Worm (Caenorhabditis elegans) whole organism, young adult: ENCODE data around the gene D1069.3.

Source experiments
- F22D6.2 ChIP-seq: sonication (generic microtip); optimal IDR thresholded peaks from 2 replicates; lab custom pipeline; 2016; ENCODE audit warnings: mild to moderate bottlenecking, missing genetic modification characterization, missing compliant biosample characterization
- F57A8.1 ChIP-seq: fragments of 200-800 bp; sonication (Bioruptor generic); optimal IDR thresholded peaks from 2 replicates; lab custom pipeline; 2018; ENCODE audit warnings: mild to moderate bottlenecking, missing genetic modification characterization, moderate library complexity, missing compliant biosample characterization
- ama-1 ChIP-seq, 3 experiments: fragments of 150-350 bp in 1 of 3; sonication (generic microtip) in 2 of 3; optimal IDR thresholded peaks; 2 replicates each; lab custom pipeline; 2014 to 2018; ENCODE audit warnings: missing biosample characterization in 2 of 3, missing genetic modification characterization in 2 of 3, missing genetic modification reagents in 2 of 3
- bed-1 ChIP-seq: fragments of 200-800 bp; sonication (Bioruptor generic); IDR thresholded peaks from 2 replicates; pipeline ENCODE4 v1.3.6; 2022; ENCODE audit warnings: missing genetic modification reagents, missing genetic modification characterization, missing compliant biosample characterization
- ceh-91 ChIP-seq: fragments of 200-800 bp; sonication (Bioruptor generic); IDR thresholded peaks from 2 replicates; pipeline ENCODE4 v1.3.6; 2022; ENCODE audit warnings: missing genetic modification reagents, missing genetic modification characterization, missing compliant biosample characterization
- chd-7 ChIP-seq: sonication (generic microtip); optimal IDR thresholded peaks from 2 replicates; lab custom pipeline; 2016; ENCODE audit warnings: mild to moderate bottlenecking, missing genetic modification characterization, moderate library complexity, missing compliant biosample characterization
- dpff-1 ChIP-seq: sonication (generic microtip); optimal IDR thresholded peaks from 2 replicates; lab custom pipeline; 2017; ENCODE audit warnings: mild to moderate bottlenecking, missing genetic modification characterization, missing compliant biosample characterization
- mes-4 ChIP-seq: sonication (generic microtip); optimal IDR thresholded peaks from 2 replicates; lab custom pipeline; 2016; ENCODE audit warnings: missing genotype, missing genetic modification characterization, missing compliant biosample characterization

ce11 chrII:325639-326350, 21.9 kb downstream of the D1069.3 start, which contains the start of gene sgcb-1:
- TF ChIP-seq chd-7 (tag; lab: Kevin White, UChicago) (no peak), bed-1 (GFP tag; lab: Robert Waterston, UW) (no peak), ama-1 (optimal IDR thresholded peaks at IDR 0.05; lab: Kevin White, UChicago) (no peak), ama-1 (GFP tag; optimal IDR thresholded peaks at IDR 0.05; lab: Kevin White, UChicago) (no peak), ceh-91 (GFP tag; lab: Robert Waterston, UW) (no peak), dpff-1 (tag; lab: Kevin White, UChicago) (no peak), F57A8.1 (GFP tag; lab: Kevin White, UChicago) (no peak), mes-4 (tag; lab: Kevin White, UChicago) (no peak), F22D6.2 (tag; lab: Kevin White, UChicago) (no peak)
